Worm (Caenorhabditis elegans): ENCODE data around the gene egal-1.

DNA sequence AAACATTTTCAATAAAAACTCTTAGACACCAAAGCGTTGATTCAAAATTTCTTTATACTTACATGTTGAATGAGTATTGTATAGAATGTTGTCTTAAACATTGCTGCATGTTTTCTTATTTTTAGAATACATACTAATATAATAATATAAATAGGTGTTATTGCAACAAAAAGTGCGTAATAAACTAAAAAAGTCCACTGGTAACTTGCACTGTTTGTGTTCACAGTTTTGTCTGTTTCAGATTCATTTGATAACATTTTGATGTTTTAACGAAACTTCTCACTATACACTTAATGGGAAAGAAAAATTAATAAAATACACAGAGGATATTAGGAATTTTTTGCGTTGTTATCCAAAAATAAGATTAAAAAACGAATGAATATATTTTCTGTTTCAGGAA is 49.2 kb downstream of the egal-1 start, which contains the start of gene srv-19:
- no peak for TF ChIP-seq ceh-13 (GFP tag; optimal IDR thresholded peaks at IDR 0.05)
- TF ChIP-seq hmg-4 (GFP tag; optimal IDR thresholded peaks at IDR 0.05), result no peak
